Fruit fly (Drosophila melanogaster) whole organism, embryonic: Measurements from ENCODE around the gene CG17732.

Source experiments
- Aef1 ChIP-seq: fragments of 200-800 bp; sonication (Bioruptor generic); IDR thresholded peaks from 3 replicates; pipeline ENCODE4 v1.3.6; 2022; ENCODE audit warnings: missing biosample characterization, missing genetic modification characterization
- Atf-2 ChIP-seq: fragments of 200-800 bp; sonication (Bioruptor generic); optimal IDR thresholded peaks from 2 replicates; lab custom pipeline; 2016; ENCODE audit warnings: missing biosample characterization, missing genetic modification characterization
- B-H1 ChIP-seq: fragments of 200-800 bp; sonication (Bioruptor generic); IDR thresholded peaks from 3 replicates; pipeline ENCODE4 v1.3.6; 2022; ENCODE audit warnings: missing biosample characterization, missing genetic modification characterization
- B-H2 ChIP-seq: fragments of 200-800 bp; sonication (Bioruptor generic); optimal IDR thresholded peaks from 2 replicates; lab custom pipeline; 2018; ENCODE audit warnings: missing biosample characterization, mild to moderate bottlenecking, missing genetic modification characterization
- CG11398 ChIP-seq: fragments of 200-800 bp; sonication (Bioruptor generic); optimal IDR thresholded peaks from 2 replicates; lab custom pipeline; 2016; ENCODE audit warnings: missing biosample characterization, missing genetic modification characterization
- CG11456 ChIP-seq: fragments of 200-800 bp; sonication (Bioruptor generic); IDR thresholded peaks from 3 replicates; pipeline ENCODE4 v1.3.6; 2022; ENCODE audit warnings: missing biosample characterization, missing genetic modification characterization
- CG1233 ChIP-seq: fragments of 200-800 bp; sonication (Bioruptor generic); optimal IDR thresholded peaks from 4 replicates; lab custom pipeline; 2018; ENCODE audit warnings: missing biosample characterization, mild to moderate bottlenecking, missing genetic modification characterization
- CG13424 ChIP-seq: fragments of 200-800 bp; sonication (Bioruptor generic); optimal IDR thresholded peaks from 2 replicates; lab custom pipeline; 2019; ENCODE audit warnings: missing biosample characterization, mild to moderate bottlenecking, missing genetic modification characterization, moderate library complexity
- CG15073 ChIP-seq: fragments of 200-800 bp; sonication (Bioruptor generic); optimal IDR thresholded peaks from 2 replicates; lab custom pipeline; 2016; ENCODE audit warnings: missing biosample characterization, missing genetic modification characterization
- CG15514 ChIP-seq: fragments of 200-800 bp; sonication (Bioruptor generic); optimal IDR thresholded peaks from 3 replicates; lab custom pipeline; 2017; ENCODE audit warnings: missing biosample characterization, missing genetic modification characterization, mild to moderate bottlenecking, moderate library complexity, missing genetic modification reagents
- CG1602 ChIP-seq: fragments of 200-800 bp; sonication (Bioruptor generic); optimal IDR thresholded peaks from 3 replicates; lab custom pipeline; 2016; ENCODE audit warnings: missing biosample characterization, missing genetic modification characterization
- CG17359 ChIP-seq: fragments of 200-800 bp; sonication (Bioruptor generic); optimal IDR thresholded peaks from 3 replicates; lab custom pipeline; 2018; ENCODE audit warnings: missing biosample characterization, mild to moderate bottlenecking, missing genetic modification characterization, moderate library complexity
- CG17385 ChIP-seq: fragments of 200-800 bp; sonication (Bioruptor generic); optimal IDR thresholded peaks from 3 replicates; lab custom pipeline; 2018; ENCODE audit warnings: missing biosample characterization, mild to moderate bottlenecking, missing genetic modification characterization
- CG18764 ChIP-seq: fragments of 200-800 bp; sonication (Bioruptor generic); optimal IDR thresholded peaks from 3 replicates; lab custom pipeline; 2016; ENCODE audit warnings: missing biosample characterization, missing genetic modification characterization
- CG2202 ChIP-seq: fragments of 200-800 bp; sonication (Bioruptor generic); optimal IDR thresholded peaks from 2 replicates; lab custom pipeline; 2018; ENCODE audit warnings: missing biosample characterization, mild to moderate bottlenecking, missing genetic modification characterization
- CG3065 ChIP-seq: fragments of 200-800 bp; sonication (Bioruptor generic); optimal IDR thresholded peaks from 2 replicates; lab custom pipeline; 2016; ENCODE audit warnings: missing biosample characterization, missing genetic modification characterization
- CG43689 ChIP-seq: fragments of 200-800 bp; sonication (Bioruptor generic); IDR thresholded peaks from 2 replicates; pipeline ENCODE4 v1.3.6; 2022; ENCODE audit warnings: missing biosample characterization, missing genetic modification characterization
- CG5180 ChIP-seq: fragments of 200-800 bp; sonication (Bioruptor generic); optimal IDR thresholded peaks from 3 replicates; lab custom pipeline; 2017; ENCODE audit warnings: missing biosample characterization, missing genetic modification characterization, mild to moderate bottlenecking, moderate library complexity, missing genetic modification reagents
- CG7745 ChIP-seq: fragments of 200-800 bp; sonication (Bioruptor generic); optimal IDR thresholded peaks from 2 replicates; lab custom pipeline; 2018; ENCODE audit warnings: missing biosample characterization, mild to moderate bottlenecking, missing genetic modification characterization, moderate library complexity
- CG7786 ChIP-seq: fragments of 200-800 bp; sonication (Bioruptor generic); optimal IDR thresholded peaks from 2 replicates; lab custom pipeline; 2016; ENCODE audit warnings: missing biosample characterization, missing genetic modification characterization
- CG7928 ChIP-seq: fragments of 200-800 bp; sonication (Bioruptor generic); optimal IDR thresholded peaks from 2 replicates; lab custom pipeline; 2017; ENCODE audit warnings: missing biosample characterization, mild to moderate bottlenecking, missing genetic modification characterization
- CG8359 ChIP-seq: fragments of 200-800 bp; sonication (Bioruptor generic); optimal IDR thresholded peaks from 2 replicates; lab custom pipeline; 2017; ENCODE audit warnings: missing biosample characterization, mild to moderate bottlenecking, missing genetic modification characterization, borderline replicate concordance
- CG9817 ChIP-seq: fragments of 200-800 bp; sonication (Bioruptor generic); optimal IDR thresholded peaks from 2 replicates; lab custom pipeline; 2018; ENCODE audit warnings: missing biosample characterization, mild to moderate bottlenecking, missing genetic modification characterization, moderate library complexity
- Ets65A ChIP-seq: fragments of 200-800 bp; sonication (Bioruptor generic); peaks from one replicate; lab custom pipeline; 2016; ENCODE audit warnings: missing biosample characterization, missing genetic modification characterization
- GATAe ChIP-seq: fragments of 200-800 bp; sonication (Bioruptor generic); conservative IDR thresholded peaks from 2 replicates; pipeline ENCODE4 v1.3.6; 2022; ENCODE audit warnings: missing biosample characterization, missing genetic modification characterization
- Hr51 ChIP-seq, 2 experiments: fragments of 200-800 bp; sonication (Bioruptor generic); optimal IDR thresholded peaks; 2 replicates in 1 of 2; 3 replicates in 1 of 2; lab custom pipeline; 2016 to 2018; ENCODE audit warnings: missing biosample characterization in 2 of 2, missing genetic modification characterization in 2 of 2, mild to moderate bottlenecking in 1 of 2, moderate library complexity in 1 of 2
- Jarid2 ChIP-seq: fragments of 200-800 bp; sonication (Bioruptor generic); optimal IDR thresholded peaks from 3 replicates; lab custom pipeline; 2017; ENCODE audit warnings: mild to moderate bottlenecking, missing biosample characterization, missing genetic modification reagents, missing genetic modification characterization
- MESR4 ChIP-seq: fragments of 200-800 bp; sonication (Bioruptor generic); optimal IDR thresholded peaks from 2 replicates; lab custom pipeline; 2018; ENCODE audit warnings: missing biosample characterization, mild to moderate bottlenecking, missing genetic modification characterization, moderate library complexity
- Myb ChIP-seq: fragments of 200-800 bp; sonication (Bioruptor generic); optimal IDR thresholded peaks from 2 replicates; lab custom pipeline; 2016; ENCODE audit warnings: missing biosample characterization, missing genetic modification characterization
- Nf-YC ChIP-seq: fragments of 200-800 bp; optimal IDR thresholded peaks from 3 replicates; lab custom pipeline; 2019; ENCODE audit warnings: missing biosample characterization, mild to moderate bottlenecking, missing genetic modification characterization, moderate library complexity
- NfI ChIP-seq: fragments of 200-800 bp; sonication (Bioruptor generic); optimal IDR thresholded peaks from 3 replicates; lab custom pipeline; 2018; ENCODE audit warnings: missing biosample characterization, mild to moderate bottlenecking, missing genetic modification characterization, moderate library complexity
- Opbp ChIP-seq: fragments of 200-800 bp; sonication (Bioruptor generic); IDR thresholded peaks from 3 replicates; pipeline ENCODE4 v1.3.6; 2022; ENCODE audit warnings: missing biosample characterization, missing genetic modification characterization; ENCODE audit not compliant: partially characterized antibody
- TFAM ChIP-seq: fragments of 200-800 bp; sonication (Bioruptor generic); optimal IDR thresholded peaks from 2 replicates; lab custom pipeline; 2017; ENCODE audit warnings: missing biosample characterization, missing genetic modification characterization, inconsistent platforms
- ash1 ChIP-seq: fragments of 200-800 bp; sonication (Bioruptor generic); optimal IDR thresholded peaks from 2 replicates; lab custom pipeline; 2018; ENCODE audit warnings: missing biosample characterization, mild to moderate bottlenecking, missing genetic modification characterization
- br ChIP-seq: fragments of >200 bp; optimal IDR thresholded peaks from 2 replicates; lab custom pipeline; 2017
- cato ChIP-seq: fragments of 200-800 bp; sonication (Bioruptor generic); optimal IDR thresholded peaks from 2 replicates; lab custom pipeline; 2016; ENCODE audit warnings: missing biosample characterization, missing genetic modification characterization, borderline replicate concordance
- crc ChIP-seq: fragments of 200-800 bp; sonication (Bioruptor generic); optimal IDR thresholded peaks from 2 replicates; lab custom pipeline; 2016; ENCODE audit warnings: missing biosample characterization, missing genetic modification characterization
- ems ChIP-seq: fragments of 200-800 bp; sonication (Bioruptor generic); optimal IDR thresholded peaks from 3 replicates; lab custom pipeline; 2016; ENCODE audit warnings: missing biosample characterization, missing genetic modification characterization
- fd102C ChIP-seq: fragments of 200-800 bp; sonication (Bioruptor generic); optimal IDR thresholded peaks from 2 replicates; lab custom pipeline; 2018; ENCODE audit warnings: missing biosample characterization, mild to moderate bottlenecking, missing genetic modification characterization, moderate library complexity
- fd3F ChIP-seq: fragments of 200-800 bp; sonication (Bioruptor generic); optimal IDR thresholded peaks from 2 replicates; lab custom pipeline; 2018; ENCODE audit warnings: missing biosample characterization, mild to moderate bottlenecking, missing genetic modification characterization, moderate library complexity
- insv ChIP-seq, 2 experiments: fragments of 200-800 bp; sonication (Bioruptor generic); optimal IDR thresholded peaks; 3 replicates each; lab custom pipeline; 2016 to 2018; ENCODE audit warnings: missing biosample characterization in 2 of 2, missing genetic modification characterization in 2 of 2
- oc ChIP-seq: fragments of 200-800 bp; sonication (Bioruptor generic); optimal IDR thresholded peaks from 2 replicates; lab custom pipeline; 2018; ENCODE audit warnings: missing biosample characterization, mild to moderate bottlenecking, missing genetic modification characterization, moderate library complexity
- otp ChIP-seq: fragments of 200-800 bp; sonication (Bioruptor generic); IDR thresholded peaks from 3 replicates; pipeline ENCODE4, ENCODE4 v1.3.6; 2022; ENCODE audit warnings: missing biosample characterization, missing genetic modification characterization
- pb ChIP-seq: fragments of 200-800 bp; sonication (Bioruptor generic); optimal IDR thresholded peaks from 3 replicates; lab custom pipeline; 2016; ENCODE audit warnings: missing biosample characterization, missing genetic modification characterization
- ro ChIP-seq: fragments of 200-800 bp; sonication (Bioruptor generic); IDR thresholded peaks from 2 replicates; pipeline ENCODE4 v1.3.6; 2022; ENCODE audit warnings: missing biosample characterization, missing genetic modification characterization
- sens ChIP-seq: fragments of 200-800 bp; sonication (Bioruptor generic); peaks from one replicate; lab custom pipeline; 2016; ENCODE audit warnings: missing biosample characterization, missing genetic modification characterization
- sisA ChIP-seq: fragments of 200-800 bp; sonication (Bioruptor generic); IDR thresholded peaks from 2 replicates; pipeline ENCODE4 v1.3.6; 2022; ENCODE audit warnings: missing biosample characterization, missing genetic modification characterization
- sug ChIP-seq: fragments of 200-800 bp; optimal IDR thresholded peaks from 2 replicates; lab custom pipeline; 2019; ENCODE audit warnings: missing biosample characterization, mild to moderate bottlenecking, missing genetic modification characterization, moderate library complexity
- wdn ChIP-seq: fragments of 200-800 bp; sonication (Bioruptor generic); IDR thresholded peaks from 2 replicates; pipeline ENCODE4 v1.3.6; 2022; ENCODE audit warnings: missing biosample characterization, missing genetic modification characterization

CG17732 gene

dm6 chr3L:20006269-20007265, 25.1 kb downstream of the CG17732 start (continued):
- TF ChIP-seq fd102C (GFP tag; lab: Kevin White, UChicago): no peak
- TF ChIP-seq CG18764 (GFP tag; lab: Kevin White, UChicago): no peak
- TF ChIP-seq CG15514: peak; percentile 29
- TF ChIP-seq crc (GFP tag; lab: Kevin White, UChicago): no peak
- no peak for TF ChIP-seq Atf-2 (GFP tag; lab: Kevin White, UChicago)
- peak; percentile 3 for TF ChIP-seq ems (GFP tag; lab: Kevin White, UChicago)
- no peak for TF ChIP-seq CG11456 (GFP tag; lab: Robert Waterston, UW)
- peak; percentile 29 for TF ChIP-seq CG5180
- no peak for TF ChIP-seq CG9817 (tag; lab: Kevin White, UChicago)
- no peak for TF ChIP-seq CG8359 (GFP tag; lab: Kevin White, UChicago)
- TF ChIP-seq Jarid2 (GFP tag; lab: Kevin White, UChicago): no peak
- no peak for TF ChIP-seq insv (GFP tag; optimal IDR thresholded peaks at IDR 0.05; lab: Kevin White, UChicago)
- TF ChIP-seq ash1 (GFP tag; lab: Kevin White, UChicago): no peak
- no peak for TF ChIP-seq Myb (GFP tag; lab: Kevin White, UChicago)
- no peak for TF ChIP-seq CG17385 (GFP tag; lab: Kevin White, UChicago)
- peak; percentile 98; the same call in 2 of the 3 replicates for TF ChIP-seq Opbp (GFP tag; lab: Robert Waterston, UW)
- TF ChIP-seq cato: no peak
- no peak for TF ChIP-seq Aef1
- TF ChIP-seq TFAM: no peak
- no peak for TF ChIP-seq Nf-YC
- no peak for TF ChIP-seq br (lab: Kevin White, UChicago)
- TF ChIP-seq GATAe: no peak
- no peak for TF ChIP-seq CG15073 (GFP tag; lab: Kevin White, UChicago)
- no peak for TF ChIP-seq ro (GFP tag; lab: Robert Waterston, UW)
- TF ChIP-seq CG7928 (GFP tag; lab: Kevin White, UChicago): no peak
- TF ChIP-seq sug (tag; lab: Kevin White, UChicago): no peak
- no peak for TF ChIP-seq NfI
- no peak for TF ChIP-seq CG13424 (tag; lab: Kevin White, UChicago)
- TF ChIP-seq CG2202 (tag; lab: Kevin White, UChicago): no peak
- TF ChIP-seq B-H1: no peak
- no peak for TF ChIP-seq Hr51 (GFP tag; optimal IDR thresholded peaks at IDR 0.05; lab: Kevin White, UChicago)
- TF ChIP-seq fd3F (GFP tag; lab: Kevin White, UChicago): no peak
- TF ChIP-seq oc (tag; lab: Kevin White, UChicago): no peak
- TF ChIP-seq sisA (GFP tag; lab: Robert Waterston, UW): no peak
- TF ChIP-seq CG3065 (GFP tag; lab: Kevin White, UChicago): no peak
- TF ChIP-seq Ets65A (GFP tag; lab: Kevin White, UChicago): peak; percentile 30
- no peak for TF ChIP-seq CG1233 (GFP tag; lab: Kevin White, UChicago)
- no peak for TF ChIP-seq CG17359 (tag; lab: Kevin White, UChicago)
- no peak for TF ChIP-seq B-H2
- no peak for TF ChIP-seq otp (GFP tag; lab: Robert Waterston, UW)
- TF ChIP-seq pb (GFP tag; lab: Kevin White, UChicago): no peak
- TF ChIP-seq CG11398 (GFP tag; lab: Kevin White, UChicago): no peak
- no peak for TF ChIP-seq wdn
- no peak for TF ChIP-seq CG7786 (GFP tag; lab: Kevin White, UChicago)
- TF ChIP-seq MESR4 (GFP tag; lab: Kevin White, UChicago): peak; percentile 63
- no peak for TF ChIP-seq CG7745
- TF ChIP-seq CG1602 (GFP tag; lab: Kevin White, UChicago): no peak
- no peak for TF ChIP-seq CG43689 (GFP tag; lab: Robert Waterston, UW)
- peak; percentile 79 for TF ChIP-seq sens (GFP tag; lab: Kevin White, UChicago)
